Worm (Caenorhabditis elegans) whole organism, late embryonic: ENCODE results near the gene ZK1240.8.

Experiments
- Y22D7AL.16 ChIP-seq: sonication (generic microtip); optimal IDR thresholded peaks from 2 replicates; lab custom pipeline; 2016; ENCODE audit warnings: missing genetic modification characterization, missing compliant biosample characterization
- ama-1 ChIP-seq: fragments of 150-350 bp; optimal IDR thresholded peaks from 2 replicates; lab custom pipeline; 2014
- ceh-24 ChIP-seq: sonication (generic microtip); optimal IDR thresholded peaks from 2 replicates; lab custom pipeline; 2016; ENCODE audit warnings: mild to moderate bottlenecking, missing genetic modification characterization, missing compliant biosample characterization
- ceh-48 ChIP-seq: sonication (generic microtip); optimal IDR thresholded peaks from 2 replicates; lab custom pipeline; 2016; ENCODE audit warnings: missing genetic modification characterization, inconsistent platforms, missing compliant biosample characterization
- ceh-6 ChIP-seq: fragments of 200-800 bp; sonication (Bioruptor generic); optimal IDR thresholded peaks from 2 replicates; lab custom pipeline; 2018; ENCODE audit warnings: mild to moderate bottlenecking, missing genetic modification characterization, missing compliant biosample characterization
- nhr-11 ChIP-seq: fragments of 150-350 bp; optimal IDR thresholded peaks from 2 replicates; lab custom pipeline; 2014; ENCODE audit warnings: missing biosample characterization, missing genetic modification characterization
- pha-4 ChIP-seq: fragments of 150-350 bp; optimal IDR thresholded peaks from 2 replicates; lab custom pipeline; 2018; ENCODE audit warnings: missing biosample characterization, missing genetic modification reagents, missing genetic modification characterization
- pqm-1 ChIP-seq: sonication (generic microtip); optimal IDR thresholded peaks from 2 replicates; lab custom pipeline; 2016; ENCODE audit warnings: missing genetic modification characterization, missing compliant biosample characterization
- tbx-2 ChIP-seq: sonication (generic microtip); optimal IDR thresholded peaks from 2 replicates; lab custom pipeline; 2016; ENCODE audit warnings: missing genetic modification characterization, missing compliant biosample characterization
- unc-86 ChIP-seq: sonication (generic microtip); optimal IDR thresholded peaks from 2 replicates; lab custom pipeline; 2016; ENCODE audit warnings: missing genetic modification characterization, missing compliant biosample characterization

DNA sequence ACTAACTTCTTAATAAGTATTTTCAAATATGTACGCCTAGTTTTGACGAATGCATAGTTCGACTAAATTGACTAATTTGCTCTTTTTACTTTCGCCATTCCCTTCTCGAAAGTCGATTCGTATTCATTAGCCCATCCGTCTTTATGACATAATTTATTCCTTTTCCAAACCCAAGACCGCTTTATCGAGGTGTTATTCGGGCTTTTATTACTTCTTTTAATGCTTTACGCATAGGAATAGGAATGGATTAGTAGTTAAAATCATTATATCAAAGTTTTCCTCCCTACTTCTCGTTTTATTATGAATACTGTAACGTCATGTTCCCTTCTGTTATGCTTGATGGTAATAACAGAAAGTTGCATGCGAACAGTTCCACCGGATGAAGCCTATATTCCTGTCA lies 46.1 kb upstream of the ZK1240.8 start, which contains the start of gene F16G10.2:
- TF ChIP-seq nhr-11 (tag; lab: Kevin White, UChicago), result no peak
- no peak for TF ChIP-seq ama-1 (lab: Kevin White, UChicago)
- TF ChIP-seq tbx-2 (tag; lab: Kevin White, UChicago), result no peak
- no peak for TF ChIP-seq Y22D7AL.16 (tag; lab: Kevin White, UChicago)
- TF ChIP-seq unc-86 (tag; lab: Kevin White, UChicago), result no peak
- TF ChIP-seq pha-4 (tag; lab: Kevin White, UChicago), result no peak
- no peak for TF ChIP-seq ceh-24
- TF ChIP-seq pqm-1 (tag; lab: Kevin White, UChicago), result no peak
- TF ChIP-seq ceh-6, result no peak
- no peak for TF ChIP-seq ceh-48 (tag; lab: Kevin White, UChicago)
